Fruit fly (Drosophila melanogaster): Measurements from ENCODE around the gene Sras.
A peak's percentile ranks its signal among the peaks of the same experiment; 100 is the strongest.

Sras gene

DNA sequence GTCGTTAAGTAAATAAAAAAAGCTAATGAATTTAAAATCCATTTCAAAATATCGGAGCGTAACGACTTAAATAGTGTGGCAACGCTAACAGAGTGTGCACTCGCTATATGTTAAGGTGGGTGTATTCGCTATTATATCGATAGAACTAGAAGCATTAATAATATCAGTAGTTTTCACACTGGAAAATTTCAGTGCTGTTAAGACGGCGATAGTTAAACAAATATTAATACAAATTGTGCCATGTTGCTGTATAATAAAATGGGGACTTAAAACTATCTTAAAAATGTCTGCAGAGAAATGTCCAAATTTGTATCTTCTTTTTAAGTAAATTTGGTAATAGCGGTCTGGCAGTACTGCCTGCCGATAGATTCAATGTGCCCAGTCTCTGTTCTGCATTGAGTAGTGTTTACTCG, 19.7 kb downstream of the Sras start (continued):
- peak; percentile 55; the same call in 1 of the 3 replicates for TF ChIP-seq CG11695 (GFP tag; IDR thresholded peaks at IDR 0.05)
- TF ChIP-seq CG32772 (GFP tag; IDR thresholded peaks at IDR 0.05), result peak; percentile 93
- peak; percentile 52 for TF ChIP-seq CG7928 (GFP tag; optimal IDR thresholded peaks at IDR 0.05)
- TF ChIP-seq CG11560 (tag; IDR thresholded peaks at IDR 0.05), result peak; percentile 84
- no peak for TF ChIP-seq CG15269 (tag; optimal IDR thresholded peaks at IDR 0.05)
- peak; percentile 52 for TF ChIP-seq cwo (GFP tag; optimal IDR thresholded peaks at IDR 0.05)
- TF ChIP-seq bcd (GFP tag; optimal IDR thresholded peaks at IDR 0.05), result peak; percentile 82
- TF ChIP-seq vvl (GFP tag; IDR thresholded peaks at IDR 0.05), result peak; percentile 92
- no peak for TF ChIP-seq Sox100B (GFP tag; optimal IDR thresholded peaks at IDR 0.05)
- TF ChIP-seq Dfd (GFP tag; optimal IDR thresholded peaks at IDR 0.05), result no peak
- peak; percentile 70 for TF ChIP-seq Gsc (GFP tag; IDR thresholded peaks at IDR 0.05)
- TF ChIP-seq CG4854 (GFP tag; optimal IDR thresholded peaks at IDR 0.05), result no peak
- no peak for TF ChIP-seq CG15073 (GFP tag; optimal IDR thresholded peaks at IDR 0.05)
- TF ChIP-seq HHEX (GFP tag; optimal IDR thresholded peaks at IDR 0.05), result peak; percentile 69
- no peak for TF ChIP-seq exex (tag; optimal IDR thresholded peaks at IDR 0.05)
- peak; percentile 87 for TF ChIP-seq Ssrp (tag; optimal IDR thresholded peaks at IDR 0.05)
- TF ChIP-seq CG18599 (GFP tag; optimal IDR thresholded peaks at IDR 0.05), result peak; percentile 85
- peak; percentile 90 for TF ChIP-seq Scr (GFP tag; IDR thresholded peaks at IDR 0.05; ENCODE audit: partially characterized antibody)
- TF ChIP-seq fu2 (GFP tag; optimal IDR thresholded peaks at IDR 0.05), result peak; percentile 87
- peak; percentile 79 for TF ChIP-seq sens-2 (GFP tag; IDR thresholded peaks at IDR 0.05)
- TF ChIP-seq Drgx (GFP tag; IDR thresholded peaks at IDR 0.05), result peak; percentile 80
- TF ChIP-seq CG10543 (GFP tag; optimal IDR thresholded peaks at IDR 0.05), result no peak
- peak; percentile 96 for TF ChIP-seq Ptx1 (GFP tag; IDR thresholded peaks at IDR 0.05)
- no peak for TF ChIP-seq fd102C (GFP tag; optimal IDR thresholded peaks at IDR 0.05)
- TF ChIP-seq CG15514 (GFP tag; optimal IDR thresholded peaks at IDR 0.05), result peak; percentile 90
- peak; percentile 98 for TF ChIP-seq Med (GFP tag)
- TF ChIP-seq CG7839 (tag; optimal IDR thresholded peaks at IDR 0.05), result no peak
- peak; percentile 83 for TF ChIP-seq CG2116 (GFP tag; optimal IDR thresholded peaks at IDR 0.05)
- peak; percentile 91 for TF ChIP-seq CG11085 (GFP tag; IDR thresholded peaks at IDR 0.05)
- peak; percentile 90 for TF ChIP-seq CG9215 (GFP tag; IDR thresholded peaks at IDR 0.05)
- TF ChIP-seq Eip74EF (GFP tag; optimal IDR thresholded peaks at IDR 0.05), result no peak
- no peak for TF ChIP-seq gcm (GFP tag; optimal IDR thresholded peaks at IDR 0.05)
- TF ChIP-seq D19A (tag; optimal IDR thresholded peaks at IDR 0.05), result no peak
- TF ChIP-seq lola (GFP tag; optimal IDR thresholded peaks at IDR 0.05), result peak in 1 of 3 experiments; percentile 74
- TF ChIP-seq seq (GFP tag; IDR thresholded peaks at IDR 0.05), result peak; percentile 67
- TF ChIP-seq CG18262 (tag; optimal IDR thresholded peaks at IDR 0.05), result no peak
- TF ChIP-seq CG7987 (GFP tag; optimal IDR thresholded peaks at IDR 0.05), result peak; percentile 65
- no peak for TF ChIP-seq ftz-f1 (GFP tag; optimal IDR thresholded peaks at IDR 0.05)
- TF ChIP-seq jing (GFP tag; optimal IDR thresholded peaks at IDR 0.05), result peak; percentile 63

DNA sequence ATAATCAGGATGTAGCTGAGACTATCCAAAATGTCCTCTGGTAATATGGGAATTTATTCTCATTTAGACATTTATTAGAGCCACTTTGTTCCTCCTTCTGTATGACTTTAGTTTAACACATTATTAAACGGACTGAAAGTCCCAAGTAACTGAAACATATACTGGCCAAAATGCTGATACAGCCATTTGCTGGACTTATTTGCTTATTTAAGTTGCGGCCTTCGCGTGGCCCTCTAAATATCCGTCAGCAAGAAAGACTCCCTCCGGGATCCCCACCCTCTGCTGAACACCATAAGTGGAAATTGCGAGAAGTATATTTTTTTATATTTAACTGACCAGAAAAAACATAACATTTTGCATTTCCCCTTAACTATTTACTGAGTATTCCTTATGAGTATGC, 28.9 kb downstream of the Sras start, which contains the start of gene spo:
TSS of gene spo (minus strand) at position 135 of the 400 bp plus-strand sequence.
- TF ChIP-seq CG6791 (GFP tag; IDR thresholded peaks at IDR 0.05; ENCODE audit: partially characterized antibody), result no peak
- no peak for TF ChIP-seq Hmr (GFP tag; optimal IDR thresholded peaks at IDR 0.05)
- no peak for TF ChIP-seq CoRest (tag; optimal IDR thresholded peaks at IDR 0.05)
- TF ChIP-seq Dbx (GFP tag; IDR thresholded peaks at IDR 0.05), result no peak
- TF ChIP-seq Gsc (GFP tag; IDR thresholded peaks at IDR 0.05), result no peak
- no peak for TF ChIP-seq CG6654 (GFP tag; optimal IDR thresholded peaks at IDR 0.05)
- TF ChIP-seq stc (GFP tag; IDR thresholded peaks at IDR 0.05), result no peak
- no peak for TF ChIP-seq Meics (GFP tag; optimal IDR thresholded peaks at IDR 0.05)
- no peak for TF ChIP-seq croc (GFP tag; conservative IDR thresholded peaks at IDR 0.05)
- no peak for TF ChIP-seq ftz-f1 (GFP tag; optimal IDR thresholded peaks at IDR 0.05)
- no peak for TF ChIP-seq Dek (tag; optimal IDR thresholded peaks at IDR 0.05)
- no peak for TF ChIP-seq lab (GFP tag; optimal IDR thresholded peaks at IDR 0.05)
- TF ChIP-seq tin (GFP tag; optimal IDR thresholded peaks at IDR 0.05), result no peak
- no peak for TF ChIP-seq Gug (GFP tag; IDR thresholded peaks at IDR 0.05)
- no peak for TF ChIP-seq jigr1 (GFP tag; IDR thresholded peaks at IDR 0.05)
